Worm (Caenorhabditis elegans): ENCODE measurements around the gene tmem-138.
A peak's percentile ranks its signal among the peaks of the same experiment; 100 is the strongest.

Gene tmem-138

ce11 chrII:8187516-8187915 lies 30.4 kb downstream of the tmem-138 start:
- no peak for TF ChIP-seq sptf-1 (tag; optimal IDR thresholded peaks at IDR 0.05)
- TF ChIP-seq hlh-1 (tag; optimal IDR thresholded peaks at IDR 0.05): no peak
- TF ChIP-seq blmp-1 (tag; optimal IDR thresholded peaks at IDR 0.05): no peak
- no peak for TF ChIP-seq lin-32 (GFP tag; optimal IDR thresholded peaks at IDR 0.05)
- no peak for TF ChIP-seq ceh-83 (GFP tag; optimal IDR thresholded peaks at IDR 0.05)
- TF ChIP-seq unc-39 (tag; optimal IDR thresholded peaks at IDR 0.05): no peak
- no peak for TF ChIP-seq tbx-8 (GFP tag; optimal IDR thresholded peaks at IDR 0.05)
- TF ChIP-seq elt-3 (tag; optimal IDR thresholded peaks at IDR 0.05): no peak
- TF ChIP-seq ceh-39 (tag; optimal IDR thresholded peaks at IDR 0.05): no peak
- no peak for TF ChIP-seq mep-1 (tag; optimal IDR thresholded peaks at IDR 0.05)
- TF ChIP-seq snpc-4 (tag; optimal IDR thresholded peaks at IDR 0.05): no peak
- TF ChIP-seq bed-3 (GFP tag; optimal IDR thresholded peaks at IDR 0.05): no peak

- peak; percentile 15 for TF ChIP-seq ces-1 (GFP tag; optimal IDR thresholded peaks at IDR 0.05)
- no peak for TF ChIP-seq sem-2 (GFP tag; optimal IDR thresholded peaks at IDR 0.05)
Measured at ce11 chrII:8190455-8190854, 33.3 kb downstream of the tmem-138 start, which contains the start of gene T05C12.8. T05C12.8 (minus strand) TSS chrII:8190555.

- TF ChIP-seq nhr-28 (tag; optimal IDR thresholded peaks at IDR 0.05) (no peak), pha-4 (tag; optimal IDR thresholded peaks at IDR 0.05) (no peak), bed-3 (GFP tag; optimal IDR thresholded peaks at IDR 0.05) (no peak), ces-1 (GFP tag; optimal IDR thresholded peaks at IDR 0.05) (no peak), unc-120 (tag; optimal IDR thresholded peaks at IDR 0.05; ENCODE audit: poor library complexity, severe bottlenecking) (no peak), mls-2 (tag; optimal IDR thresholded peaks at IDR 0.05) (no peak)
Measured at ce11 chrII:8193126-8193525, 36.0 kb downstream of the tmem-138 start, which contains the start of gene T05C12.9. T05C12.9 (minus strand) TSS chrII:8193226.

ce11 chrII:8193922-8194321 lies 36.8 kb downstream of the tmem-138 start:
- TF ChIP-seq ham-2 (GFP tag; optimal IDR thresholded peaks at IDR 0.05): no peak

- TF ChIP-seq pha-4 (tag; optimal IDR thresholded peaks at IDR 0.05) (no peak), nhr-76 (tag; optimal IDR thresholded peaks at IDR 0.05) (no peak), bed-3 (GFP tag; optimal IDR thresholded peaks at IDR 0.05) (no peak), elt-1 (tag; optimal IDR thresholded peaks at IDR 0.05; ENCODE audit: borderline replicate concordance, insufficient read depth) (no peak), lsy-2 (tag; optimal IDR thresholded peaks at IDR 0.05) (no peak), ceh-83 (GFP tag; optimal IDR thresholded peaks at IDR 0.05) (no peak), mls-2 (tag; optimal IDR thresholded peaks at IDR 0.05) (no peak), mab-5 (tag; optimal IDR thresholded peaks at IDR 0.05) (no peak), drap-1 (GFP tag; optimal IDR thresholded peaks at IDR 0.05) (no peak), nhr-237 (tag; optimal IDR thresholded peaks at IDR 0.05) (no peak), M03D4.4 (tag; optimal IDR thresholded peaks at IDR 0.05) (no peak)
Measured at ce11 chrII:8198503-8198902, 41.4 kb downstream of the tmem-138 start, which contains the start of gene qua-1. qua-1 (plus strand) TSS chrII:8198803.

ce11 chrII:8199803-8200202 lies 42.7 kb downstream of the tmem-138 start:
- TF ChIP-seq blmp-1 (tag; optimal IDR thresholded peaks at IDR 0.05) (peak; percentile 74), unc-62 (GFP tag; optimal IDR thresholded peaks at IDR 0.05) (peak; percentile 43), elt-1 (tag; optimal IDR thresholded peaks at IDR 0.05; ENCODE audit: borderline replicate concordance, insufficient read depth) (no peak)

ce11 chrII:8204039-8204438 lies 46.9 kb downstream of the tmem-138 start, which contains the start of gene col-76:
col-76 (plus strand) TSS chrII:8204339.
- TF ChIP-seq elt-1 (tag; optimal IDR thresholded peaks at IDR 0.05; ENCODE audit: borderline replicate concordance, insufficient read depth): peak; percentile 8
- no peak for TF ChIP-seq unc-120 (tag; optimal IDR thresholded peaks at IDR 0.05; ENCODE audit: poor library complexity, severe bottlenecking)
- TF ChIP-seq sptf-1 (tag; optimal IDR thresholded peaks at IDR 0.05): no peak

All from whole organism, mixed stage, embryonic.